Fruit fly (Drosophila melanogaster) whole organism, embryonic: ENCODE data around the gene Txl.

Source experiments
- CG10147 ChIP-seq: fragments of 200-800 bp; sonication (Bioruptor generic); optimal IDR thresholded peaks from 2 replicates; lab custom pipeline; 2019; ENCODE audit warnings: missing biosample characterization, mild to moderate bottlenecking, missing genetic modification characterization, moderate library complexity
- CG12299 ChIP-seq: fragments of 200-800 bp; sonication (Bioruptor generic); optimal IDR thresholded peaks from 2 replicates; lab custom pipeline; 2018; ENCODE audit warnings: missing biosample characterization, mild to moderate bottlenecking, missing genetic modification characterization
- CG1602 ChIP-seq: fragments of 200-800 bp; sonication (Bioruptor generic); optimal IDR thresholded peaks from 3 replicates; lab custom pipeline; 2016; ENCODE audit warnings: missing biosample characterization, missing genetic modification characterization
- CG1603 ChIP-seq: fragments of 200-800 bp; sonication (Bioruptor generic); optimal IDR thresholded peaks from 2 replicates; lab custom pipeline; 2019; ENCODE audit warnings: missing biosample characterization, mild to moderate bottlenecking, missing genetic modification characterization, moderate library complexity
- CG18476 ChIP-seq: fragments of 200-800 bp; sonication (Bioruptor generic); optimal IDR thresholded peaks from 2 replicates; lab custom pipeline; 2016; ENCODE audit warnings: missing biosample characterization, mild to moderate bottlenecking, missing genetic modification characterization
- CG2120 ChIP-seq: fragments of 200-800 bp; sonication (Bioruptor generic); optimal IDR thresholded peaks from 3 replicates; lab custom pipeline; 2016; ENCODE audit warnings: missing biosample characterization, missing genetic modification characterization
- CG2129 ChIP-seq: fragments of 200-800 bp; sonication (Bioruptor generic); IDR thresholded peaks from 2 replicates; pipeline ENCODE4 v1.3.6; 2022; ENCODE audit warnings: missing biosample characterization, missing genetic modification characterization; ENCODE audit not compliant: partially characterized antibody
- CG43689 ChIP-seq: fragments of 200-800 bp; sonication (Bioruptor generic); IDR thresholded peaks from 2 replicates; pipeline ENCODE4 v1.3.6; 2022; ENCODE audit warnings: missing biosample characterization, missing genetic modification characterization
- CG4617 ChIP-seq: fragments of 200-800 bp; sonication (Bioruptor generic); optimal IDR thresholded peaks from 3 replicates; lab custom pipeline; 2016; ENCODE audit warnings: missing biosample characterization, missing genetic modification characterization, borderline replicate concordance
- CG6683 ChIP-seq: fragments of 200-800 bp; sonication (Bioruptor generic); optimal IDR thresholded peaks from 2 replicates; lab custom pipeline; 2017; ENCODE audit warnings: missing biosample characterization, mild to moderate bottlenecking, missing genetic modification characterization, missing genetic modification reagents
- CG7745 ChIP-seq: fragments of 200-800 bp; sonication (Bioruptor generic); optimal IDR thresholded peaks from 2 replicates; lab custom pipeline; 2018; ENCODE audit warnings: missing biosample characterization, mild to moderate bottlenecking, missing genetic modification characterization, moderate library complexity
- CG7987 ChIP-seq: fragments of 200-800 bp; sonication (Bioruptor generic); optimal IDR thresholded peaks from 2 replicates; lab custom pipeline; 2018; ENCODE audit warnings: missing biosample characterization, mild to moderate bottlenecking, missing genetic modification characterization, moderate library complexity
- CG9797 ChIP-seq: fragments of 200-800 bp; sonication (Bioruptor generic); optimal IDR thresholded peaks from 3 replicates; lab custom pipeline; 2018; ENCODE audit warnings: missing biosample characterization, mild to moderate bottlenecking, missing genetic modification characterization
- CkIIα-i1 ChIP-seq: fragments of 200-800 bp; sonication (Bioruptor generic); IDR thresholded peaks from 2 replicates; pipeline ENCODE4 v1.3.6; 2022; ENCODE audit warnings: missing biosample characterization, missing genetic modification characterization
- D ChIP-seq, 2 experiments: fragments of 200-800 bp in 1 of 2; fragments of >200 bp in 1 of 2; sonication (Bioruptor generic) in 1 of 2; optimal IDR thresholded peaks; 2 replicates in 1 of 2; 3 replicates in 1 of 2; lab custom pipeline; 2017; ENCODE audit warnings: mild to moderate bottlenecking in 1 of 2, missing biosample characterization in 1 of 2, missing genetic modification characterization in 1 of 2, missing genetic modification reagents in 1 of 2
- Dek ChIP-seq: fragments of 200-800 bp; sonication (Bioruptor generic); optimal IDR thresholded peaks from 3 replicates; lab custom pipeline; 2019; ENCODE audit warnings: missing biosample characterization, mild to moderate bottlenecking, missing genetic modification characterization, moderate library complexity
- Doc3 ChIP-seq: fragments of 200-800 bp; sonication (Bioruptor generic); IDR thresholded peaks from 3 replicates; pipeline ENCODE4 v1.3.6; 2022; ENCODE audit warnings: missing biosample characterization, missing genetic modification characterization; ENCODE audit not compliant: partially characterized antibody
- Hr51 ChIP-seq, 2 experiments: fragments of 200-800 bp; sonication (Bioruptor generic); optimal IDR thresholded peaks; 2 replicates in 1 of 2; 3 replicates in 1 of 2; lab custom pipeline; 2016 to 2018; ENCODE audit warnings: missing biosample characterization in 2 of 2, missing genetic modification characterization in 2 of 2, mild to moderate bottlenecking in 1 of 2, moderate library complexity in 1 of 2
- Hr78 ChIP-seq, 2 experiments: fragments of 200-800 bp in 1 of 2; fragments of >200 bp in 1 of 2; sonication (Bioruptor generic) in 1 of 2; optimal IDR thresholded peaks; 2 replicates each; lab custom pipeline; 2017 to 2019; ENCODE audit warnings: missing biosample characterization in 2 of 2, missing genetic modification characterization in 2 of 2, mild to moderate bottlenecking in 1 of 2, moderate library complexity in 1 of 2
- Jarid2 ChIP-seq: fragments of 200-800 bp; sonication (Bioruptor generic); optimal IDR thresholded peaks from 3 replicates; lab custom pipeline; 2017; ENCODE audit warnings: mild to moderate bottlenecking, missing biosample characterization, missing genetic modification reagents, missing genetic modification characterization
- MBD-R2 ChIP-seq: fragments of 200-800 bp; sonication (Bioruptor generic); IDR thresholded peaks from 2 replicates; pipeline ENCODE4 v1.3.6; 2022; ENCODE audit warnings: missing biosample characterization, missing genetic modification characterization
- Myb ChIP-seq: fragments of 200-800 bp; sonication (Bioruptor generic); optimal IDR thresholded peaks from 2 replicates; lab custom pipeline; 2016; ENCODE audit warnings: missing biosample characterization, missing genetic modification characterization
- NFAT ChIP-seq: fragments of 200-800 bp; sonication (Bioruptor generic); IDR thresholded peaks from 2 replicates; pipeline ENCODE4 v1.3.6; 2022; ENCODE audit warnings: missing biosample characterization, missing genetic modification characterization
- Neu2 ChIP-seq: fragments of 200-800 bp; sonication (Bioruptor generic); optimal IDR thresholded peaks from 3 replicates; lab custom pipeline; 2016; ENCODE audit warnings: missing biosample characterization, missing genetic modification characterization, borderline replicate concordance
- Pdp1 ChIP-seq, 2 experiments: fragments of 200-800 bp; sonication (Bioruptor generic); optimal IDR thresholded peaks; 3 replicates each; lab custom pipeline; 2016; ENCODE audit warnings: missing biosample characterization in 2 of 2, missing genetic modification characterization in 2 of 2, mild to moderate bottlenecking in 1 of 2, moderate library complexity in 1 of 2
- Scr ChIP-seq: fragments of 200-800 bp; sonication (Bioruptor generic); IDR thresholded peaks from 2 replicates; pipeline ENCODE4 v1.3.6; 2022; ENCODE audit warnings: missing biosample characterization, missing genetic modification characterization; ENCODE audit not compliant: partially characterized antibody
- Sry-δ ChIP-seq: fragments of 200-800 bp; sonication (Bioruptor generic); optimal IDR thresholded peaks from 2 replicates; lab custom pipeline; 2016; ENCODE audit warnings: missing biosample characterization, missing genetic modification characterization
- ato ChIP-seq: fragments of 200-800 bp; sonication (Bioruptor generic); IDR thresholded peaks from 2 replicates; pipeline ENCODE4 v1.3.6; 2022; ENCODE audit warnings: missing biosample characterization, missing genetic modification characterization; ENCODE audit not compliant: partially characterized antibody
- bowl ChIP-seq: fragments of 200-800 bp; sonication (Bioruptor generic); IDR thresholded peaks from 2 replicates; pipeline ENCODE4 v1.3.6; 2022; ENCODE audit warnings: missing biosample characterization, missing genetic modification characterization
- cato ChIP-seq: fragments of 200-800 bp; sonication (Bioruptor generic); optimal IDR thresholded peaks from 2 replicates; lab custom pipeline; 2016; ENCODE audit warnings: missing biosample characterization, missing genetic modification characterization, borderline replicate concordance
- caup ChIP-seq: fragments of 200-800 bp; sonication (Bioruptor generic); optimal IDR thresholded peaks from 3 replicates; lab custom pipeline; 2017; ENCODE audit warnings: missing biosample characterization, mild to moderate bottlenecking, missing genetic modification characterization, moderate library complexity; ENCODE audit not compliant: severe bottlenecking
- dan ChIP-seq: fragments of 200-800 bp; sonication (Bioruptor generic); IDR thresholded peaks from 2 replicates; pipeline ENCODE4 v1.3.6; 2022; ENCODE audit warnings: missing biosample characterization, missing genetic modification characterization
- dmrt11E ChIP-seq: fragments of 200-800 bp; sonication (Bioruptor generic); optimal IDR thresholded peaks from 3 replicates; lab custom pipeline; 2018; ENCODE audit warnings: missing biosample characterization, mild to moderate bottlenecking, missing genetic modification characterization, moderate library complexity
- dpn ChIP-seq, 2 experiments: fragments of 200-800 bp; sonication (Bioruptor generic); optimal IDR thresholded peaks; 3 replicates each; lab custom pipeline; 2016; ENCODE audit warnings: missing biosample characterization in 2 of 2, missing genetic modification characterization in 2 of 2
- gce ChIP-seq: fragments of 200-800 bp; sonication (Bioruptor generic); IDR thresholded peaks from 3 replicates; pipeline ENCODE4 v1.3.6; 2022; ENCODE audit warnings: missing biosample characterization, missing genetic modification characterization
- grn ChIP-seq: fragments of 200-800 bp; sonication (Bioruptor generic); optimal IDR thresholded peaks from 3 replicates; lab custom pipeline; 2017; ENCODE audit warnings: missing biosample characterization, missing genetic modification characterization
- hbn ChIP-seq: fragments of 200-800 bp; sonication (Bioruptor generic); IDR thresholded peaks from 2 replicates; pipeline ENCODE4 v1.3.6; 2022; ENCODE audit warnings: missing biosample characterization, missing genetic modification characterization; ENCODE audit not compliant: partially characterized antibody
- lov ChIP-seq, 2 experiments: fragments of 200-800 bp in 1 of 2; fragments of >200 bp in 1 of 2; sonication (Bioruptor generic) in 1 of 2; IDR thresholded peaks in 1 of 2; optimal IDR thresholded peaks in 1 of 2; 2 replicates in 1 of 2; 3 replicates in 1 of 2; pipeline versions ENCODE4 v1.3.6 to Lab custom; 2017 to 2022; ENCODE audit warnings: missing biosample characterization in 1 of 2, missing genetic modification characterization in 1 of 2
- pb ChIP-seq: fragments of 200-800 bp; sonication (Bioruptor generic); optimal IDR thresholded peaks from 3 replicates; lab custom pipeline; 2016; ENCODE audit warnings: missing biosample characterization, missing genetic modification characterization
- pzg ChIP-seq: fragments of 200-800 bp; sonication (Bioruptor generic); optimal IDR thresholded peaks from 3 replicates; lab custom pipeline; 2018; ENCODE audit warnings: missing biosample characterization, mild to moderate bottlenecking, missing genetic modification characterization, moderate library complexity
- row ChIP-seq: fragments of 200-800 bp; sonication (Bioruptor generic); IDR thresholded peaks from 3 replicates; pipeline ENCODE4 v1.3.6; 2022; ENCODE audit warnings: missing biosample characterization, missing genetic modification characterization
- shn ChIP-seq: fragments of 200-800 bp; sonication (Bioruptor generic); optimal IDR thresholded peaks from 3 replicates; lab custom pipeline; 2016; ENCODE audit warnings: missing biosample characterization, missing genetic modification characterization
- ttk ChIP-seq: fragments of 200-800 bp; sonication (Bioruptor generic); IDR thresholded peaks from 2 replicates; pipeline ENCODE4 v2.1.2; 2022; ENCODE audit warnings: missing biosample characterization, missing genetic modification characterization
- unc-4 ChIP-seq: fragments of 200-800 bp; sonication (Bioruptor generic); IDR thresholded peaks from 2 replicates; pipeline ENCODE4 v1.3.6; 2022; ENCODE audit warnings: missing biosample characterization, missing genetic modification characterization; ENCODE audit not compliant: partially characterized antibody
- unpg ChIP-seq: fragments of 200-800 bp; sonication (Bioruptor generic); optimal IDR thresholded peaks from 3 replicates; lab custom pipeline; 2018; ENCODE audit warnings: missing biosample characterization, mild to moderate bottlenecking, missing genetic modification characterization, moderate library complexity

The Txl gene

dm6 chr3L:5751740-5752579 lies 13.7 kb upstream of the Txl start, which contains the start of gene DnaJ-1 (continued):
- peak; percentile 43 for TF ChIP-seq CG1603 (tag; lab: Kevin White, UChicago)
- TF ChIP-seq CG7987: no peak
- no peak for TF ChIP-seq CG1602 (GFP tag; lab: Kevin White, UChicago)
- TF ChIP-seq CG10147 (GFP tag; lab: Kevin White, UChicago): peak; percentile 34
- TF ChIP-seq NFAT (GFP tag; lab: Robert Waterston, UW): peak; percentile 29; the same call in 1 of the 2 replicates
- no peak for TF ChIP-seq CG6683
- TF ChIP-seq unc-4: peak; percentile 97
- TF ChIP-seq CG9797 (GFP tag; lab: Kevin White, UChicago): peak; percentile 54
- TF ChIP-seq row (GFP tag; lab: Robert Waterston, UW): peak; percentile 78
- no peak; the same call in 1 of the 2 replicates for TF ChIP-seq MBD-R2 (GFP tag; lab: Robert Waterston, UW)
- peak; percentile 37 for TF ChIP-seq Dek
- peak in 1 of 2 experiments; percentile 59 for TF ChIP-seq Pdp1 (GFP tag; optimal IDR thresholded peaks at IDR 0.05; lab: Kevin White, UChicago)
- no peak for TF ChIP-seq bowl (GFP tag; lab: Robert Waterston, UW)
- no peak for TF ChIP-seq dpn (GFP tag; optimal IDR thresholded peaks at IDR 0.05; lab: Kevin White, UChicago)
- TF ChIP-seq cato (GFP tag; lab: Kevin White, UChicago): no peak
- TF ChIP-seq Sry-δ (GFP tag; lab: Kevin White, UChicago): peak; percentile 85
- TF ChIP-seq ttk (GFP tag; lab: Robert Waterston, UW): peak; percentile 32; the same call in 1 of the 2 replicates
- TF ChIP-seq Hr51 (GFP tag; optimal IDR thresholded peaks at IDR 0.05; lab: Kevin White, UChicago): peak in 1 of 2 experiments; percentile 19
- TF ChIP-seq CkIIα-i1 (GFP tag; lab: Robert Waterston, UW): no peak
- no peak for TF ChIP-seq dmrt11E (tag; lab: Kevin White, UChicago)
- TF ChIP-seq Neu2: no peak
- TF ChIP-seq CG12299: peak; percentile 37
- no peak for TF ChIP-seq CG7745
- TF ChIP-seq Scr (GFP tag; lab: Robert Waterston, UW): peak; percentile 98
- peak; percentile 99 for TF ChIP-seq CG2129 (GFP tag; lab: Robert Waterston, UW)
- peak; percentile 41 for TF ChIP-seq caup (GFP tag; lab: Kevin White, UChicago)
- TF ChIP-seq hbn (GFP tag; lab: Robert Waterston, UW): peak; percentile 98
- peak; percentile 21 for TF ChIP-seq shn (GFP tag; lab: Kevin White, UChicago)
- no peak for TF ChIP-seq pb (GFP tag; lab: Kevin White, UChicago)
- peak; percentile 43 for TF ChIP-seq CG4617
- peak; percentile 70 for TF ChIP-seq Myb (GFP tag; lab: Kevin White, UChicago)
- TF ChIP-seq dan (GFP tag; lab: Robert Waterston, UW): no peak
- TF ChIP-seq unpg (GFP tag; lab: Kevin White, UChicago): peak; percentile 37
- no peak for TF ChIP-seq CG18476 (GFP tag; lab: Kevin White, UChicago)
- TF ChIP-seq grn (GFP tag; lab: Kevin White, UChicago): peak; percentile 68
- peak; percentile 78 for TF ChIP-seq Jarid2 (GFP tag; lab: Kevin White, UChicago)
- TF ChIP-seq CG2120 (GFP tag; lab: Kevin White, UChicago): peak; percentile 30
- TF ChIP-seq Hr78 (GFP tag; optimal IDR thresholded peaks at IDR 0.05; lab: Kevin White, UChicago): no peak
- TF ChIP-seq Doc3 (GFP tag; lab: Robert Waterston, UW): peak; percentile 98
- TF ChIP-seq CG43689 (GFP tag; lab: Robert Waterston, UW): no peak
- peak; percentile 85 for TF ChIP-seq pzg
- TF ChIP-seq gce: no peak
- peak; percentile 85 for TF ChIP-seq ato
- no peak for TF ChIP-seq lov (optimal IDR thresholded peaks at IDR 0.05; lab: Kevin White, UChicago)
- TF ChIP-seq lov (GFP tag; IDR thresholded peaks at IDR 0.05; lab: Robert Waterston, UW): no peak
- TF ChIP-seq D (optimal IDR thresholded peaks at IDR 0.05; lab: Kevin White, UChicago): no peak
- no peak for TF ChIP-seq D (GFP tag; optimal IDR thresholded peaks at IDR 0.05; lab: Kevin White, UChicago)
